Worm (Caenorhabditis elegans) whole organism, mixed stage, embryonic: ENCODE measurements around the gene spig-5.
A peak's percentile ranks its signal among the peaks of the same experiment; 100 is the strongest.

ENCODE experiments used
- M03D4.4 ChIP-seq: sonication (generic microtip); optimal IDR thresholded peaks from 2 replicates; lab custom pipeline; 2017; ENCODE audit warnings: mild to moderate bottlenecking, missing genetic modification characterization, missing compliant biosample characterization
- bed-3 ChIP-seq: fragments of 200-800 bp; sonication (Bioruptor generic); optimal IDR thresholded peaks from 3 replicates; lab custom pipeline; 2018; ENCODE audit warnings: mild to moderate bottlenecking, missing genetic modification characterization, moderate library complexity, missing compliant biosample characterization
- blmp-1 ChIP-seq: fragments of 150-350 bp; optimal IDR thresholded peaks from 2 replicates; lab custom pipeline; 2014; ENCODE audit warnings: missing biosample characterization, missing genetic modification characterization
- ceh-39 ChIP-seq: fragments of 150-350 bp; optimal IDR thresholded peaks from 2 replicates; lab custom pipeline; 2014; ENCODE audit warnings: missing biosample characterization, missing genetic modification characterization
- ceh-43 ChIP-seq: fragments of 200-800 bp; sonication (Bioruptor generic); optimal IDR thresholded peaks from 2 replicates; lab custom pipeline; 2018; ENCODE audit warnings: mild to moderate bottlenecking, missing genetic modification characterization, moderate library complexity, missing compliant biosample characterization
- ceh-83 ChIP-seq: fragments of 200-800 bp; sonication (Bioruptor generic); optimal IDR thresholded peaks from 2 replicates; lab custom pipeline; 2018; ENCODE audit warnings: mild to moderate bottlenecking, missing genetic modification characterization, missing compliant biosample characterization
- ces-1 ChIP-seq: fragments of 150-350 bp; optimal IDR thresholded peaks from 2 replicates; lab custom pipeline; 2014; ENCODE audit warnings: missing biosample characterization, missing genetic modification reagents, missing genetic modification characterization
- cnd-1 ChIP-seq: fragments of 200-800 bp; sonication (Bioruptor generic); optimal IDR thresholded peaks from 2 replicates; lab custom pipeline; 2018; ENCODE audit warnings: mild to moderate bottlenecking, missing genetic modification characterization, missing compliant biosample characterization
- drap-1 ChIP-seq: fragments of 200-800 bp; sonication (Bioruptor generic); optimal IDR thresholded peaks from 3 replicates; lab custom pipeline; 2018; ENCODE audit warnings: mild to moderate bottlenecking, missing genetic modification characterization, missing compliant biosample characterization
- elt-1 ChIP-seq: sonication (generic microtip); optimal IDR thresholded peaks from 2 replicates; lab custom pipeline; 2017; ENCODE audit warnings: missing genetic modification characterization, mild to moderate bottlenecking, missing compliant biosample characterization, antibody characterized with exemption, moderate library complexity, borderline replicate concordance; ENCODE audit not compliant: insufficient read depth
- elt-3 ChIP-seq: fragments of 150-350 bp; optimal IDR thresholded peaks from 2 replicates; lab custom pipeline; 2014; ENCODE audit warnings: missing biosample characterization, missing genetic modification characterization
- flh-1 ChIP-seq: fragments of 200-800 bp; sonication (Bioruptor generic); optimal IDR thresholded peaks from 2 replicates; lab custom pipeline; 2018; ENCODE audit warnings: mild to moderate bottlenecking, missing genetic modification characterization, moderate library complexity, missing compliant biosample characterization
- ham-2 ChIP-seq: fragments of 200-800 bp; sonication (Bioruptor generic); optimal IDR thresholded peaks from 2 replicates; lab custom pipeline; 2018; ENCODE audit warnings: mild to moderate bottlenecking, missing genetic modification characterization, missing compliant biosample characterization
- hlh-1 ChIP-seq: fragments of 150-350 bp; optimal IDR thresholded peaks from 2 replicates; lab custom pipeline; 2014; ENCODE audit warnings: missing biosample characterization, missing genetic modification reagents, missing genetic modification characterization
- lin-13 ChIP-seq: fragments of 150-350 bp; optimal IDR thresholded peaks from 2 replicates; lab custom pipeline; 2014; ENCODE audit warnings: missing biosample characterization, missing genetic modification characterization
- lin-32 ChIP-seq: fragments of 200-800 bp; sonication (Bioruptor generic); optimal IDR thresholded peaks from 2 replicates; lab custom pipeline; 2018; ENCODE audit warnings: mild to moderate bottlenecking, missing genetic modification characterization, missing compliant biosample characterization
- lsy-2 ChIP-seq: fragments of 150-350 bp; optimal IDR thresholded peaks from 2 replicates; lab custom pipeline; 2014; ENCODE audit warnings: missing biosample characterization, missing genetic modification characterization
- mep-1 ChIP-seq: fragments of 150-350 bp; optimal IDR thresholded peaks from 2 replicates; lab custom pipeline; 2017; ENCODE audit warnings: missing biosample characterization, missing genetic modification reagents, missing genetic modification characterization, inconsistent platforms
- nhr-2 ChIP-seq: fragments of 150-350 bp; optimal IDR thresholded peaks from 2 replicates; lab custom pipeline; 2014; ENCODE audit warnings: missing biosample characterization, missing genetic modification characterization
- nhr-237 ChIP-seq: fragments of 150-350 bp; optimal IDR thresholded peaks from 2 replicates; lab custom pipeline; 2014; ENCODE audit warnings: missing biosample characterization, missing genetic modification characterization
- nhr-28 ChIP-seq: fragments of 150-350 bp; optimal IDR thresholded peaks from 2 replicates; lab custom pipeline; 2014; ENCODE audit warnings: missing biosample characterization, missing genetic modification characterization
- pha-4 ChIP-seq: fragments of 150-350 bp; optimal IDR thresholded peaks from 2 replicates; lab custom pipeline; 2018; ENCODE audit warnings: missing biosample characterization, missing genetic modification reagents, missing genetic modification characterization
- sem-2 ChIP-seq: fragments of 200-800 bp; sonication (Bioruptor generic); optimal IDR thresholded peaks from 2 replicates; lab custom pipeline; 2018; ENCODE audit warnings: mild to moderate bottlenecking, missing genetic modification characterization, missing compliant biosample characterization
- sptf-1 ChIP-seq: sonication (generic microtip); optimal IDR thresholded peaks from 2 replicates; lab custom pipeline; 2017; ENCODE audit warnings: mild to moderate bottlenecking, missing genetic modification characterization, moderate library complexity, missing compliant biosample characterization
- unc-120 ChIP-seq: sonication (generic microtip); optimal IDR thresholded peaks from 2 replicates; lab custom pipeline; 2017; ENCODE audit warnings: missing genetic modification characterization, missing compliant biosample characterization; ENCODE audit not compliant: poor library complexity, severe bottlenecking
- unc-39 ChIP-seq: fragments of 150-350 bp; optimal IDR thresholded peaks from 2 replicates; lab custom pipeline; 2014; ENCODE audit warnings: missing biosample characterization, missing genetic modification characterization
- zip-8 ChIP-seq: fragments of 150-350 bp; optimal IDR thresholded peaks from 2 replicates; lab custom pipeline; 2014; ENCODE audit warnings: missing biosample characterization, missing genetic modification characterization
- ztf-11 ChIP-seq: fragments of 150-350 bp; optimal IDR thresholded peaks from 2 replicates; lab custom pipeline; 2014; ENCODE audit warnings: missing biosample characterization, missing genetic modification characterization

Gene spig-5

ce11 chrV:14352032-14352431 lies 43.8 kb downstream of the spig-5 start:
- TF ChIP-seq drap-1 (GFP tag; lab: Kevin White, UChicago) (peak; percentile 26), lin-32 (GFP tag; lab: Kevin White, UChicago) (no peak), pha-4 (tag; lab: Kevin White, UChicago) (no peak), elt-3 (tag; lab: Kevin White, UChicago) (no peak)

- TF ChIP-seq lin-13 (tag; lab: Kevin White, UChicago) (no peak), M03D4.4 (no peak), mep-1 (tag; lab: Kevin White, UChicago) (no peak), flh-1 (GFP tag; lab: Kevin White, UChicago) (no peak), ceh-83 (no peak), elt-3 (tag; lab: Kevin White, UChicago) (no peak), bed-3 (GFP tag; lab: Kevin White, UChicago) (no peak), ham-2 (GFP tag; lab: Kevin White, UChicago) (no peak), nhr-28 (tag; lab: Kevin White, UChicago) (no peak), blmp-1 (no peak), unc-120 (tag; lab: Kevin White, UChicago) (no peak), elt-1 (tag; lab: Kevin White, UChicago) (no peak), cnd-1 (no peak), lsy-2 (tag; lab: Kevin White, UChicago) (no peak), ces-1 (GFP tag; lab: Kevin White, UChicago) (no peak), ztf-11 (no peak)
Observed at ce11 chrV:14354258-14354877, 46.1 kb downstream of the spig-5 start, which contains the start of gene Y49A3A.3. Gene Y49A3A.3, plus strand, starts transcription at chrV:14354410.

DNA sequence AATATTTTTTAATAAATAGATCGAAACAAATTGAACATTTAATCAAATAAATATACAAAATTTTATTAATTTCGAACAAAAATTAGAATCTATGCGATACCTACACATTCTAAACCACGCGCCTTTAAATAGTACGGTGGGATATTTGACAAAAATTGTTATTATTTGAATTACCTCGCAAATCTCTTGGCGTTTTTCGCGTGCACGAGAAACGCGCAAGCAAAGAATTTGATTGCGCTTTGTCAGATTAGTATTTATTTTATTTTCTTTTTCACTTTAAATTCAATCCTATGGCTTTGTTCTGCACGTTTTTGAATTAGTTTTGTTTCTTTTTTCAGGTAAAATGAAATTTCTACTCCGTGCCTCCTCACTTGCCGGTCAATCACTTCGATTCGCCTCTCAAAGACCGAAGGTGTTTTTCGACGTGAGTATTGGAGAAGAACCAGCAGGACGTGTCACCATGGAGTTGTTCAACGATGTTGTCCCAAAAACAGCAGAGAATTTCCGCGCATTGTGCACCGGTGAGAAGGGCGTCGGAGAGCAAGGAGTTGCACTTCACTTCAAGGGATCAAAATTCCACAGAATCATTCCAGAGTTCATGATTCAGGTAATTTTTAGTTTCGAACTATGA lies 47.6 kb downstream of the spig-5 start, which contains the start of gene cyn-1:
Gene cyn-1, plus strand, starts transcription at position 339 of the 631 bp plus-strand sequence.
- no peak for TF ChIP-seq ztf-11
- TF ChIP-seq cnd-1 = no peak
- peak; percentile 72 for TF ChIP-seq nhr-237 (tag; lab: Kevin White, UChicago)
- peak; percentile 25 for TF ChIP-seq ceh-39 (tag; lab: Kevin White, UChicago)
- no peak for TF ChIP-seq sem-2
- TF ChIP-seq pha-4 (tag; lab: Kevin White, UChicago) = peak; percentile 77
- peak; percentile 80 for TF ChIP-seq ces-1 (GFP tag; lab: Kevin White, UChicago)
- peak; percentile 74 for TF ChIP-seq lin-13 (tag; lab: Kevin White, UChicago)
- TF ChIP-seq lsy-2 (tag; lab: Kevin White, UChicago) = peak; percentile 79
- peak; percentile 53 for TF ChIP-seq sptf-1 (tag; lab: Kevin White, UChicago)
- TF ChIP-seq mep-1 (tag; lab: Kevin White, UChicago) = peak; percentile 36
- TF ChIP-seq zip-8 = no peak
- TF ChIP-seq nhr-2 (tag; lab: Kevin White, UChicago) = no peak
- no peak for TF ChIP-seq elt-1 (tag; lab: Kevin White, UChicago)
- TF ChIP-seq blmp-1 = no peak
- TF ChIP-seq unc-39 (tag; lab: Kevin White, UChicago) = no peak
- TF ChIP-seq flh-1 (GFP tag; lab: Kevin White, UChicago) = no peak
- TF ChIP-seq ceh-43 (GFP tag; lab: Kevin White, UChicago) = no peak
- TF ChIP-seq unc-120 (tag; lab: Kevin White, UChicago) = peak; percentile 7
- TF ChIP-seq drap-1 (GFP tag; lab: Kevin White, UChicago) = peak; percentile 12
- TF ChIP-seq hlh-1 = peak; percentile 23
